Worm (Caenorhabditis elegans) whole organism, L3 larva: ENCODE data around the gene R02F2.1.

Experiments
- ceh-16 ChIP-seq: sonication (generic microtip); optimal IDR thresholded peaks from 2 replicates; lab custom pipeline; 2017; ENCODE audit warnings: missing biosample characterization, missing genetic modification characterization
- ceh-9 ChIP-seq: sonication (generic microtip); optimal IDR thresholded peaks from 2 replicates; lab custom pipeline; 2018; ENCODE audit warnings: missing biosample characterization, missing genetic modification characterization
- fos-1 ChIP-seq: fragments of 150-350 bp; optimal IDR thresholded peaks from 2 replicates; lab custom pipeline; 2014; ENCODE audit warnings: missing biosample characterization, missing genetic modification characterization
- nhr-11 ChIP-seq: fragments of 150-350 bp; optimal IDR thresholded peaks from 2 replicates; lab custom pipeline; 2014; ENCODE audit warnings: missing biosample characterization, missing genetic modification characterization
- nhr-237 ChIP-seq: fragments of 150-350 bp; optimal IDR thresholded peaks from 2 replicates; lab custom pipeline; 2014; ENCODE audit warnings: missing biosample characterization, missing genetic modification characterization
- nhr-28 ChIP-seq: fragments of 150-350 bp; optimal IDR thresholded peaks from 2 replicates; lab custom pipeline; 2014; ENCODE audit warnings: missing biosample characterization, missing genetic modification characterization
- pha-4 ChIP-seq: fragments of 150-350 bp; optimal IDR thresholded peaks from 2 replicates; lab custom pipeline; 2014; ENCODE audit warnings: missing biosample characterization, missing genetic modification reagents, missing genetic modification characterization
- sea-2 ChIP-seq: fragments of 150-350 bp; sonication (generic microtip); optimal IDR thresholded peaks from 4 replicates; lab custom pipeline; 2014; ENCODE audit warnings: missing biosample characterization, missing genetic modification reagents, missing genetic modification characterization
- snpc-4 ChIP-seq: fragments of 150-350 bp; optimal IDR thresholded peaks from 2 replicates; lab custom pipeline; 2014; ENCODE audit warnings: missing biosample characterization, missing genetic modification characterization
- ztf-11 ChIP-seq: fragments of 150-350 bp; optimal IDR thresholded peaks from 2 replicates; lab custom pipeline; 2014; ENCODE audit warnings: missing biosample characterization, missing genetic modification characterization

- TF ChIP-seq pha-4 (tag; lab: Kevin White, UChicago), result no peak
- TF ChIP-seq ceh-9 (tag; lab: Kevin White, UChicago), result no peak
- TF ChIP-seq fos-1 (tag; lab: Kevin White, UChicago), result no peak
- TF ChIP-seq nhr-237 (tag; lab: Kevin White, UChicago), result no peak
- TF ChIP-seq nhr-28 (tag; lab: Kevin White, UChicago), result no peak
- no peak for TF ChIP-seq snpc-4 (tag; lab: Kevin White, UChicago)
- TF ChIP-seq nhr-11, result no peak
- no peak for TF ChIP-seq sea-2
- TF ChIP-seq ceh-16 (tag; lab: Kevin White, UChicago), result no peak
- no peak for TF ChIP-seq ztf-11 (tag; lab: Kevin White, UChicago)
Observed at ce11 chrIII:5508669-5509068, 7.0 kb downstream of the R02F2.1 start, which contains the start of gene D1044.7.
